Fruit fly (Drosophila melanogaster) whole organism, embryonic: ENCODE results near the gene Sdic4.

Source experiments
- Awh ChIP-seq: fragments of 200-800 bp; sonication (Bioruptor generic); IDR thresholded peaks from 2 replicates; pipeline ENCODE4, ENCODE4 v1.3.6; 2022; ENCODE audit warnings: missing biosample characterization, missing genetic modification characterization
- B-H2 ChIP-seq: fragments of 200-800 bp; sonication (Bioruptor generic); optimal IDR thresholded peaks from 2 replicates; lab custom pipeline; 2018; ENCODE audit warnings: missing biosample characterization, mild to moderate bottlenecking, missing genetic modification characterization
- Bgb ChIP-seq: fragments of 200-800 bp; sonication (Bioruptor generic); IDR thresholded peaks from 2 replicates; pipeline ENCODE4 v1.3.6; 2022; ENCODE audit warnings: missing biosample characterization, missing genetic modification characterization; ENCODE audit not compliant: partially characterized antibody
- CG10654 ChIP-seq: fragments of 200-800 bp; sonication (Bioruptor generic); optimal IDR thresholded peaks from 2 replicates; lab custom pipeline; 2016; ENCODE audit warnings: missing biosample characterization, missing genetic modification characterization
- CG11696 ChIP-seq: fragments of 200-800 bp; sonication (Bioruptor generic); IDR thresholded peaks from 2 replicates; pipeline ENCODE4 v1.3.6; 2022; ENCODE audit warnings: missing biosample characterization, missing genetic modification characterization
- CG12155 ChIP-seq: fragments of 200-800 bp; sonication (Bioruptor generic); optimal IDR thresholded peaks from 3 replicates; lab custom pipeline; 2016; ENCODE audit warnings: missing biosample characterization, missing genetic modification characterization
- CG12236 ChIP-seq: fragments of 200-800 bp; sonication (Bioruptor generic); optimal IDR thresholded peaks from 2 replicates; lab custom pipeline; 2016; ENCODE audit warnings: missing biosample characterization, missing genetic modification characterization
- CG15073 ChIP-seq: fragments of 200-800 bp; sonication (Bioruptor generic); optimal IDR thresholded peaks from 2 replicates; lab custom pipeline; 2016; ENCODE audit warnings: missing biosample characterization, missing genetic modification characterization
- CG15269 ChIP-seq: fragments of 200-800 bp; sonication (Bioruptor generic); optimal IDR thresholded peaks from 2 replicates; lab custom pipeline; 2018; ENCODE audit warnings: missing biosample characterization, mild to moderate bottlenecking, missing genetic modification characterization, moderate library complexity
- CG16813 ChIP-seq: fragments of 200-800 bp; sonication (Bioruptor generic); IDR thresholded peaks from 3 replicates; pipeline ENCODE4 v1.3.6; 2022; ENCODE audit warnings: missing biosample characterization, missing genetic modification characterization; ENCODE audit not compliant: partially characterized antibody
- CG3995 ChIP-seq: fragments of 200-800 bp; sonication (Bioruptor generic); optimal IDR thresholded peaks from 3 replicates; lab custom pipeline; 2016; ENCODE audit warnings: missing biosample characterization, missing genetic modification characterization
- CG43689 ChIP-seq: fragments of 200-800 bp; sonication (Bioruptor generic); IDR thresholded peaks from 2 replicates; pipeline ENCODE4 v1.3.6; 2022; ENCODE audit warnings: missing biosample characterization, missing genetic modification characterization
- CG6254 ChIP-seq: fragments of 200-800 bp; sonication (Bioruptor generic); optimal IDR thresholded peaks from 3 replicates; lab custom pipeline; 2017; ENCODE audit warnings: mild to moderate bottlenecking, missing biosample characterization, missing genetic modification reagents, missing genetic modification characterization
- CG6765 ChIP-seq: fragments of 200-800 bp; sonication (Bioruptor generic); optimal IDR thresholded peaks from 3 replicates; lab custom pipeline; 2017; ENCODE audit warnings: missing biosample characterization, mild to moderate bottlenecking, missing genetic modification characterization
- CG6791 ChIP-seq: fragments of 200-800 bp; sonication (Bioruptor generic); IDR thresholded peaks from 3 replicates; pipeline ENCODE4 v1.3.6; 2022; ENCODE audit warnings: missing biosample characterization, missing genetic modification characterization; ENCODE audit not compliant: partially characterized antibody
- CG7372 ChIP-seq: fragments of 200-800 bp; sonication (Bioruptor generic); IDR thresholded peaks from 2 replicates; pipeline ENCODE4 v1.3.6; 2022; ENCODE audit warnings: missing biosample characterization, missing genetic modification characterization
- CG7987 ChIP-seq: fragments of 200-800 bp; sonication (Bioruptor generic); optimal IDR thresholded peaks from 2 replicates; lab custom pipeline; 2018; ENCODE audit warnings: missing biosample characterization, mild to moderate bottlenecking, missing genetic modification characterization, moderate library complexity
- CG9727 ChIP-seq: fragments of 200-800 bp; sonication (Bioruptor generic); optimal IDR thresholded peaks from 3 replicates; lab custom pipeline; 2017; ENCODE audit warnings: missing biosample characterization, mild to moderate bottlenecking, missing genetic modification characterization
- CoRest ChIP-seq: fragments of 200-800 bp; sonication (Bioruptor generic); optimal IDR thresholded peaks from 3 replicates; lab custom pipeline; 2018; ENCODE audit warnings: missing biosample characterization, mild to moderate bottlenecking, missing genetic modification characterization, moderate library complexity
- Dfd ChIP-seq, 2 experiments: fragments of >200 bp; optimal IDR thresholded peaks; 2 replicates each; lab custom pipeline; 2017; ENCODE audit warnings: missing biosample characterization in 2 of 2, missing genetic modification characterization in 2 of 2
- Dip3 ChIP-seq: fragments of 200-800 bp; sonication (Bioruptor generic); optimal IDR thresholded peaks from 3 replicates; lab custom pipeline; 2016; ENCODE audit warnings: missing biosample characterization, missing genetic modification characterization
- ERR ChIP-seq: fragments of 200-800 bp; sonication (Bioruptor generic); optimal IDR thresholded peaks from 2 replicates; lab custom pipeline; 2016; ENCODE audit warnings: missing biosample characterization, missing genetic modification characterization
- Fer2 ChIP-seq: fragments of 200-800 bp; sonication (Bioruptor generic); optimal IDR thresholded peaks from 2 replicates; lab custom pipeline; 2018; ENCODE audit warnings: missing biosample characterization, mild to moderate bottlenecking, missing genetic modification characterization, moderate library complexity
- H15 ChIP-seq: fragments of 200-800 bp; sonication (Bioruptor generic); IDR thresholded peaks from 3 replicates; pipeline ENCODE4 v1.3.6; 2022; ENCODE audit warnings: missing biosample characterization, missing genetic modification characterization
- HLH4C ChIP-seq: fragments of 200-800 bp; sonication (Bioruptor generic); IDR thresholded peaks from 3 replicates; pipeline ENCODE4 v1.3.6; 2022; ENCODE audit warnings: missing biosample characterization, missing genetic modification characterization; ENCODE audit not compliant: partially characterized antibody
- Hr39 ChIP-seq: fragments of >200 bp; optimal IDR thresholded peaks from 2 replicates; lab custom pipeline; 2017
- NC2β ChIP-seq: fragments of 200-800 bp; sonication (Bioruptor generic); optimal IDR thresholded peaks from 2 replicates; lab custom pipeline; 2016; ENCODE audit warnings: missing biosample characterization, missing genetic modification characterization
- Opbp ChIP-seq: fragments of 200-800 bp; sonication (Bioruptor generic); IDR thresholded peaks from 3 replicates; pipeline ENCODE4 v1.3.6; 2022; ENCODE audit warnings: missing biosample characterization, missing genetic modification characterization; ENCODE audit not compliant: partially characterized antibody
- PHDP ChIP-seq: fragments of 200-800 bp; sonication (Bioruptor generic); optimal IDR thresholded peaks from 3 replicates; lab custom pipeline; 2018; ENCODE audit warnings: missing biosample characterization, mild to moderate bottlenecking, missing genetic modification characterization, moderate library complexity
- Poxn ChIP-seq: fragments of 200-800 bp; sonication (Bioruptor generic); IDR thresholded peaks from 2 replicates; pipeline ENCODE4 v1.3.6; 2022; ENCODE audit warnings: missing biosample characterization, missing genetic modification characterization
- Side ChIP-seq: fragments of 200-800 bp; sonication (Bioruptor generic); optimal IDR thresholded peaks from 2 replicates; lab custom pipeline; 2016; ENCODE audit warnings: missing biosample characterization, missing genetic modification characterization
- YL-1 ChIP-seq: fragments of 200-800 bp; sonication (Bioruptor generic); optimal IDR thresholded peaks from 3 replicates; lab custom pipeline; 2017; ENCODE audit warnings: missing biosample characterization, mild to moderate bottlenecking, missing genetic modification characterization
- abd-A ChIP-seq: fragments of 200-800 bp; sonication (Bioruptor generic); optimal IDR thresholded peaks from 3 replicates; lab custom pipeline; 2019; ENCODE audit warnings: missing biosample characterization, mild to moderate bottlenecking, missing genetic modification characterization, moderate library complexity
- bbx ChIP-seq: fragments of 200-800 bp; sonication (Bioruptor generic); IDR thresholded peaks from 2 replicates; pipeline ENCODE4 v1.3.6; 2022; ENCODE audit warnings: missing biosample characterization, missing genetic modification characterization; ENCODE audit not compliant: partially characterized antibody
- bowl ChIP-seq: fragments of 200-800 bp; sonication (Bioruptor generic); IDR thresholded peaks from 2 replicates; pipeline ENCODE4 v1.3.6; 2022; ENCODE audit warnings: missing biosample characterization, missing genetic modification characterization
- ci ChIP-seq: fragments of 200-800 bp; sonication (Bioruptor generic); IDR thresholded peaks from 3 replicates; pipeline ENCODE4 v1.3.6; 2022; ENCODE audit warnings: missing biosample characterization, missing genetic modification characterization
- dysf ChIP-seq: fragments of 200-800 bp; sonication (Bioruptor generic); IDR thresholded peaks from 3 replicates; pipeline ENCODE4 v1.3.6; 2022; ENCODE audit warnings: missing biosample characterization, missing genetic modification characterization
- lmd ChIP-seq: fragments of 200-800 bp; sonication (Bioruptor generic); IDR thresholded peaks from 2 replicates; pipeline ENCODE4 v1.3.6; 2022; ENCODE audit warnings: missing biosample characterization, missing genetic modification characterization
- luna ChIP-seq: fragments of 200-800 bp; sonication (Bioruptor generic); optimal IDR thresholded peaks from 2 replicates; lab custom pipeline; 2016; ENCODE audit warnings: missing biosample characterization, missing genetic modification characterization
- mld ChIP-seq: fragments of 200-800 bp; sonication (Bioruptor generic); IDR thresholded peaks from 3 replicates; pipeline ENCODE4 v1.3.6; 2022; ENCODE audit warnings: missing biosample characterization, missing genetic modification characterization; ENCODE audit not compliant: partially characterized antibody
- nau ChIP-seq: fragments of 200-800 bp; sonication (Bioruptor generic); optimal IDR thresholded peaks from 3 replicates; lab custom pipeline; 2017; ENCODE audit warnings: missing biosample characterization, mild to moderate bottlenecking, missing genetic modification characterization, missing genetic modification reagents
- pho ChIP-seq: fragments of 200-800 bp; sonication (Bioruptor generic); optimal IDR thresholded peaks from 2 replicates; lab custom pipeline; 2016; ENCODE audit warnings: missing biosample characterization, missing genetic modification characterization
- pzg ChIP-seq: fragments of 200-800 bp; sonication (Bioruptor generic); optimal IDR thresholded peaks from 3 replicates; lab custom pipeline; 2018; ENCODE audit warnings: missing biosample characterization, mild to moderate bottlenecking, missing genetic modification characterization, moderate library complexity
- sc ChIP-seq, 3 experiments: fragments of >200 bp in 2 of 3; fragments of 200-800 bp in 1 of 3; sonication (Bioruptor generic) in 1 of 3; optimal IDR thresholded peaks; 2 replicates in 2 of 3; 3 replicates in 1 of 3; lab custom pipeline; 2017; ENCODE audit warnings: mild to moderate bottlenecking in 1 of 3, missing biosample characterization in 1 of 3, missing genetic modification characterization in 1 of 3, missing genetic modification reagents in 1 of 3
- sd ChIP-seq: fragments of 200-800 bp; sonication (Bioruptor generic); optimal IDR thresholded peaks from 3 replicates; lab custom pipeline; 2018; ENCODE audit warnings: missing biosample characterization, mild to moderate bottlenecking, missing genetic modification characterization, moderate library complexity
- sug ChIP-seq: fragments of 200-800 bp; optimal IDR thresholded peaks from 2 replicates; lab custom pipeline; 2019; ENCODE audit warnings: missing biosample characterization, mild to moderate bottlenecking, missing genetic modification characterization, moderate library complexity
- twi ChIP-seq: fragments of 200-800 bp; optimal IDR thresholded peaks from 2 replicates; lab custom pipeline; 2019; ENCODE audit warnings: missing biosample characterization, mild to moderate bottlenecking, missing genetic modification characterization, moderate library complexity
- tx ChIP-seq: fragments of 200-800 bp; sonication (Bioruptor generic); optimal IDR thresholded peaks from 2 replicates; lab custom pipeline; 2016; ENCODE audit warnings: missing biosample characterization, missing genetic modification characterization
- yki ChIP-seq: fragments of >200 bp; optimal IDR thresholded peaks from 3 replicates; lab custom pipeline; 2018

The Sdic4 gene

dm6 chrX:20235794-20236513 is 11.1 kb upstream of the Sdic4 start, which contains the start of gene sw (continued):
- TF ChIP-seq CG3995 (peak; percentile 97), Awh (GFP tag; lab: Robert Waterston, UW) (0 out of 2 replicates have a peak, but pooled peaks have one; percentile 21), CG15073 (no peak), CG6254 (GFP tag; lab: Kevin White, UChicago) (no peak), pho (GFP tag; lab: Kevin White, UChicago) (peak; percentile 47), Hr39 (lab: Kevin White, UChicago) (no peak), Fer2 (tag; lab: Kevin White, UChicago) (peak; percentile 43), CG43689 (GFP tag; lab: Robert Waterston, UW) (no peak), twi (tag; lab: Kevin White, UChicago) (peak; percentile 63), CG9727 (peak; percentile 48), CG6765 (GFP tag; lab: Kevin White, UChicago) (no peak), lmd (GFP tag; lab: Robert Waterston, UW) (peak; percentile 74), Opbp (GFP tag; lab: Robert Waterston, UW) (peak; percentile 90), CG12155 (GFP tag; lab: Kevin White, UChicago) (peak; percentile 31), tx (peak; percentile 67), CG10654 (GFP tag; lab: Kevin White, UChicago) (peak; percentile 24), B-H2 (GFP tag; lab: Kevin White, UChicago) (peak; percentile 61), Bgb (GFP tag; lab: Robert Waterston, UW) (peak; percentile 87), sc (optimal IDR thresholded peaks at IDR 0.05; lab: Kevin White, UChicago) (no peak), sc (GFP tag; optimal IDR thresholded peaks at IDR 0.05; lab: Kevin White, UChicago) (peak; percentile 6), PHDP (tag; lab: Kevin White, UChicago) (peak; percentile 51), NC2β (GFP tag; lab: Kevin White, UChicago) (peak; percentile 15), pzg (GFP tag; lab: Kevin White, UChicago) (peak; percentile 64), CG7372 (peak; percentile 75), CG16813 (GFP tag; lab: Robert Waterston, UW) (peak; percentile 96), Dfd (GFP tag; optimal IDR thresholded peaks at IDR 0.05; lab: Kevin White, UChicago) (no peak), bbx (GFP tag; lab: Robert Waterston, UW) (peak; percentile 85), yki (no peak), CoRest (peak; percentile 78), sd (tag; lab: Kevin White, UChicago) (no peak), CG7987 (no peak), HLH4C (GFP tag; lab: Robert Waterston, UW) (peak; percentile 82), luna (GFP tag; lab: Kevin White, UChicago) (no peak), CG6791 (GFP tag; lab: Robert Waterston, UW) (peak; percentile 87), mld (GFP tag; lab: Robert Waterston, UW) (peak; percentile 77), ci (0 out of 3 replicates have a peak, but pooled peaks have one; percentile 24), CG15269 (tag; lab: Kevin White, UChicago) (peak; percentile 48), Poxn (GFP tag; lab: Robert Waterston, UW) (peak; percentile 65; the same call in 1 of the 2 replicates), abd-A (no peak), H15 (peak; percentile 46; the same call in 1 of the 3 replicates), Side (no peak), dysf (peak; percentile 83), sug (tag; lab: Kevin White, UChicago) (peak; percentile 71), Dip3 (peak; percentile 63), bowl (no peak), CG11696 (GFP tag; lab: Robert Waterston, UW) (no peak), nau (no peak), ERR (no peak), CG12236 (GFP tag; lab: Kevin White, UChicago) (no peak), YL-1 (GFP tag; lab: Kevin White, UChicago) (peak; percentile 62)
